Fruit fly (Drosophila melanogaster) S2 (cell line): ENCODE results near the gene Ist1.

Source experiments
- CG8478 ChIP-seq: fragments of >200 bp; optimal IDR thresholded peaks from 2 replicates; lab custom pipeline; 2018
- CTCF ChIP-seq, 2 experiments: fragments of >200 bp; optimal IDR thresholded peaks; 2 replicates each; lab custom pipeline; 2018

- TF ChIP-seq CTCF (optimal IDR thresholded peaks at IDR 0.05; lab: Kevin White, UChicago) (no peak), CG8478 (lab: Kevin White, UChicago) (no peak)
Measured at dm6 chr3L:6724511-6724910, 31.8 kb downstream of the Ist1 start.
